Fruit fly (Drosophila melanogaster): Measurements from ENCODE around the gene shps.

The shps gene

DNA sequence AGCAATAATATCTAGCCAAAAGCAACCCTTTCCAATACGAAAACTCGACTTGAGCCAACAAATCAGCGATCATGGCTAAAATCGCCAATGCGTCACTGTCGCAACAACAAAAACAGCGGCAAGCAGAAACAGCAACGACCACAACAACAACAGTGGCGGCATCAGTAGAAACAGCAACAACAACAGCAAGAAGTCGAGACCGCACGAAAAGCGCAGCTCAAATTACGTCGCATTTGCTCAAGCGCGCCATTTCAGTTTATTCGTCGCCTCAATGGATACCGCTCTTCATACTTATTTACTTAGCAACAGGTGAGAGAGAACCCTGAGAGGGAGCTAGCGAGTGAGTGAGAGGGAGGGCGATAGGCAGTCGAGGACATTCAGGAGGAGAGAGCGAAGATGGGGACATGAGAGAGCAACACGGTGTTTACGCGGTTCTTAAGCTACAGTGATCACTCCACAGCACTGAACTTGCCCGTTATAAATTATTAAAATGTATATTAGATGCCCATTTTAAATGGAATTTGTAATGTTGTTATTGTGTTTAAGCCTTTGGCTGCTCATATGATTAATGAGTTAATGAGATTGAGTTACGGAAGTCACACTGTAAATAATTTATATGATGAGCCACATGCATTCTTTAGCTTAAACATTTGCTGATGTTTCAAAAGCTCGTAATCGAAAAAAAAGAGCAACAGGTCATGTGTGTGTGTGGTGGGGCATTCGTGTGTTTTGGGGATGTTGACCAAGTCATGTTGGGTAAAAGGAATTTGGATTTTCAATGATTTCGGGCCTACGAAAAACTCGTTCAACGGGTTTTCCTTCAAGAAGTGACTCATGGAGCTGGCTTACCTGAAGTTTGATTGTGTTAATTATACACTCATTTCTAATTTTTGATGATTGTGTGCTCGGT is 16.4 kb downstream of the shps start (continued):
- peak; percentile 6 for TF ChIP-seq trh (GFP tag; optimal IDR thresholded peaks at IDR 0.05)
- TF ChIP-seq toy (GFP tag; IDR thresholded peaks at IDR 0.05): 0 out of 2 replicates have a peak, but pooled peaks have one; percentile 29
- peak; percentile 76 for TF ChIP-seq Aef1 (GFP tag; IDR thresholded peaks at IDR 0.05)
- peak; percentile 69 for TF ChIP-seq CG10267 (tag; optimal IDR thresholded peaks at IDR 0.05)
- TF ChIP-seq CG33557 (GFP tag; optimal IDR thresholded peaks at IDR 0.05): peak; percentile 81
- TF ChIP-seq CG9932 (GFP tag; IDR thresholded peaks at IDR 0.05): peak; percentile 84
- TF ChIP-seq CG6689 (GFP tag; IDR thresholded peaks at IDR 0.05): peak; percentile 80
- TF ChIP-seq Myb (GFP tag; optimal IDR thresholded peaks at IDR 0.05): peak; percentile 30
- peak; percentile 21 for TF ChIP-seq Nf-YC (tag; optimal IDR thresholded peaks at IDR 0.05)
- peak; percentile 22 for TF ChIP-seq CG3065 (GFP tag; optimal IDR thresholded peaks at IDR 0.05)
- peak; percentile 85 for TF ChIP-seq dmrt11E (tag; optimal IDR thresholded peaks at IDR 0.05)
- no peak for TF ChIP-seq Dref (GFP tag; IDR thresholded peaks at IDR 0.05)
- TF ChIP-seq tio (GFP tag; optimal IDR thresholded peaks at IDR 0.05): peak; percentile 76
- peak; percentile 34 for TF ChIP-seq NC2α (GFP tag; optimal IDR thresholded peaks at IDR 0.05)
- TF ChIP-seq pan (optimal IDR thresholded peaks at IDR 0.05): no peak
- peak in 1 of 2 experiments; percentile 88 for TF ChIP-seq pan (GFP tag; optimal IDR thresholded peaks at IDR 0.05 in 1 of 2, IDR thresholded peaks at IDR 0.05 in 1 of 2)
- TF ChIP-seq Asciz (GFP tag; optimal IDR thresholded peaks at IDR 0.05): peak; percentile 52
- TF ChIP-seq CG6272 (GFP tag; IDR thresholded peaks at IDR 0.05): peak; percentile 65
- TF ChIP-seq shn (GFP tag; optimal IDR thresholded peaks at IDR 0.05): peak; percentile 27
- peak; percentile 56; the same call in 1 of the 2 replicates for TF ChIP-seq CG10321 (GFP tag; IDR thresholded peaks at IDR 0.05)
- peak; percentile 81 for TF ChIP-seq CG18262 (tag; optimal IDR thresholded peaks at IDR 0.05)
- no peak for TF ChIP-seq Stat92E (GFP tag; optimal IDR thresholded peaks at IDR 0.05)
- peak; percentile 71 for TF ChIP-seq Ssrp (tag; optimal IDR thresholded peaks at IDR 0.05)
- TF ChIP-seq Hmx (GFP tag; optimal IDR thresholded peaks at IDR 0.05): peak; percentile 18
- no peak for TF ChIP-seq CG9876 (GFP tag; optimal IDR thresholded peaks at IDR 0.05)
- TF ChIP-seq CG3847 (GFP tag; IDR thresholded peaks at IDR 0.05): peak; percentile 73
- peak; percentile 69 for TF ChIP-seq BtbVII (GFP tag; optimal IDR thresholded peaks at IDR 0.05)
- peak; percentile 20 for TF ChIP-seq CG10274 (GFP tag; optimal IDR thresholded peaks at IDR 0.05)
- TF ChIP-seq CG14965 (GFP tag; optimal IDR thresholded peaks at IDR 0.05; ENCODE audit: borderline replicate concordance): no peak
- peak; percentile 65 for TF ChIP-seq ATbp (GFP tag; optimal IDR thresholded peaks at IDR 0.05)
- TF ChIP-seq schlank (tag; optimal IDR thresholded peaks at IDR 0.05): peak; percentile 66
- peak; percentile 41 for TF ChIP-seq slou (GFP tag; optimal IDR thresholded peaks at IDR 0.05)
- TF ChIP-seq crc (GFP tag; optimal IDR thresholded peaks at IDR 0.05): peak; percentile 45
- no peak for TF ChIP-seq CG7271 (tag; optimal IDR thresholded peaks at IDR 0.05)
- TF ChIP-seq cg (GFP tag; optimal IDR thresholded peaks at IDR 0.05): no peak
- peak; percentile 80 for TF ChIP-seq CG8924 (tag; optimal IDR thresholded peaks at IDR 0.05)
- peak; percentile 97 for TF ChIP-seq corto (GFP tag; optimal IDR thresholded peaks at IDR 0.05)
- no peak for TF ChIP-seq CG6854 (GFP tag; optimal IDR thresholded peaks at IDR 0.05)
- peak; percentile 96 for TF ChIP-seq sens (GFP tag)
- peak; percentile 86 for TF ChIP-seq dysf (GFP tag; IDR thresholded peaks at IDR 0.05)
- TF ChIP-seq CG14860 (GFP tag; IDR thresholded peaks at IDR 0.05; ENCODE audit: partially characterized antibody): no peak
- peak; percentile 78 for TF ChIP-seq CG12659 (GFP tag; optimal IDR thresholded peaks at IDR 0.05)
- no peak for TF ChIP-seq crol (GFP tag; IDR thresholded peaks at IDR 0.05)
- TF ChIP-seq CG13296 (GFP tag; optimal IDR thresholded peaks at IDR 0.05): peak; percentile 66
- peak; percentile 79 for TF ChIP-seq Mrtf (GFP tag; IDR thresholded peaks at IDR 0.05)
- TF ChIP-seq fru (optimal IDR thresholded peaks at IDR 0.05): no peak
- peak; percentile 61 for TF ChIP-seq tup (GFP tag; optimal IDR thresholded peaks at IDR 0.05)
- no peak for TF ChIP-seq cato (GFP tag; optimal IDR thresholded peaks at IDR 0.05; ENCODE audit: borderline replicate concordance)
- no peak for TF ChIP-seq CG13894 (tag; optimal IDR thresholded peaks at IDR 0.05)

Data from whole organism, embryonic.